Worm (Caenorhabditis elegans) whole organism, L4/young adult: Measurements from ENCODE around the gene xpc-1.

ENCODE experiments used
- W03F9.2 ChIP-seq: fragments of 150-350 bp; optimal IDR thresholded peaks from 2 replicates; lab custom pipeline; 2014; ENCODE audit warnings: missing biosample characterization, missing genetic modification characterization
- dao-5 ChIP-seq: sonication (generic microtip); optimal IDR thresholded peaks from 2 replicates; lab custom pipeline; 2016; ENCODE audit warnings: missing genotype, missing genetic modification characterization, moderate library complexity, missing compliant biosample characterization
- him-1 ChIP-seq: sonication (generic microtip); optimal IDR thresholded peaks from 2 replicates; lab custom pipeline; 2016; ENCODE audit warnings: missing genotype, missing genetic modification reagents, missing genetic modification characterization, missing compliant biosample characterization

DNA sequence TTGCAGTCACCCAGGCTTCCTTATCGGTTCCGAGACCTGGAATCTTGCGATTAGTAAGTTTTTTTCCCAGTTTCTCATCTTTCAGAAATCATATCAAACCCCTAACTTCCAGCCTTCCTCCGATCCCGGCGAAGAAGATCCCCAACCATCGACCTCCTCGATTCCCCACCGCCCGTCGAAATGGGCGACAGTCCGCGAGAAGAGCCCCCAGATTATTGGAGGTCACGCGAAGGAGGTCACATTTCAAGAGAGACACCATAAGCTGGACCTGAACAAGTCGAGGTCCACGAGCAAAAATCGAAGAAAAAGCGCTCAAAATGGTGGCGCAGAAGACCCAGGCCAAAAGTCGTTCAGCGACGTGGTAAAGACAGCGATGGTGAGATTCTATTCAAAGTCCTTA, 44.6 kb downstream of the xpc-1 start:
- TF ChIP-seq dao-5 (tag; lab: Kevin White, UChicago) (no peak), him-1 (no peak), W03F9.2 (tag; lab: Kevin White, UChicago) (no peak)
